Worm (Caenorhabditis elegans) whole organism, L1 larva: Measurements from ENCODE around the gene wrt-9.

Source experiments
- C16A3.4 ChIP-seq: fragments of 150-350 bp; optimal IDR thresholded peaks from 2 replicates; lab custom pipeline; 2014; ENCODE audit warnings: missing biosample characterization, missing genetic modification characterization
- C34B4.2 ChIP-seq: sonication (generic microtip); optimal IDR thresholded peaks from 2 replicates; lab custom pipeline; 2017; ENCODE audit warnings: mild to moderate bottlenecking, missing genetic modification characterization, missing compliant biosample characterization
- aha-1 ChIP-seq: fragments of 150-350 bp; optimal IDR thresholded peaks from 2 replicates; lab custom pipeline; 2014; ENCODE audit warnings: missing biosample characterization, missing genetic modification characterization
- aly-2 ChIP-seq: fragments of 150-350 bp; optimal IDR thresholded peaks from 2 replicates; lab custom pipeline; 2014; ENCODE audit warnings: missing biosample characterization, missing genetic modification characterization
- ama-1 ChIP-seq: fragments of 150-350 bp; optimal IDR thresholded peaks from 2 replicates; lab custom pipeline; 2014
- blmp-1 ChIP-seq: fragments of 150-350 bp; optimal IDR thresholded peaks from 2 replicates; lab custom pipeline; 2014; ENCODE audit warnings: missing biosample characterization, missing genetic modification characterization
- ceh-82 ChIP-seq, 3 experiments: fragments of 150-350 bp in 1 of 3; sonication (generic microtip) in 2 of 3; optimal IDR thresholded peaks; 2 replicates each; lab custom pipeline; 2014 to 2017; ENCODE audit warnings: missing biosample characterization in 3 of 3, missing genetic modification characterization in 3 of 3
- ceh-90 ChIP-seq: sonication (generic microtip); optimal IDR thresholded peaks from 2 replicates; lab custom pipeline; 2016; ENCODE audit warnings: missing genetic modification characterization, missing compliant biosample characterization
- ces-1 ChIP-seq: fragments of 150-350 bp; optimal IDR thresholded peaks from 2 replicates; lab custom pipeline; 2014; ENCODE audit warnings: missing biosample characterization, missing genetic modification reagents, missing genetic modification characterization
- dpl-1 ChIP-seq, 3 experiments: fragments of 150-350 bp in 2 of 3; sonication (generic microtip) in 1 of 3; optimal IDR thresholded peaks; 2 replicates each; lab custom pipeline; 2014 to 2017; ENCODE audit warnings: missing biosample characterization in 3 of 3, missing genetic modification characterization in 3 of 3, missing genetic modification reagents in 3 of 3
- egl-27 ChIP-seq, 2 experiments: fragments of 150-350 bp in 1 of 2; sonication (generic microtip); optimal IDR thresholded peaks; 3 replicates each; lab custom pipeline; 2017 to 2018; ENCODE audit warnings: missing biosample characterization in 2 of 2, missing genetic modification characterization in 2 of 2, missing genetic modification reagents in 2 of 2
- elt-3 ChIP-seq, 6 experiments: fragments of 150-350 bp in 1 of 6; sonication (generic microtip); optimal IDR thresholded peaks; 2 replicates each; lab custom pipeline; 2017 to 2018; ENCODE audit warnings: missing biosample characterization in 6 of 6, missing genetic modification characterization in 6 of 6, inconsistent platforms in 1 of 6
- fkh-10 ChIP-seq: sonication (generic microtip); optimal IDR thresholded peaks from 2 replicates; lab custom pipeline; 2017; ENCODE audit warnings: missing biosample characterization, missing genetic modification reagents, missing genetic modification characterization
- fkh-4 ChIP-seq: sonication (generic microtip); optimal IDR thresholded peaks from 2 replicates; lab custom pipeline; 2016; ENCODE audit warnings: missing compliant biosample characterization, missing genetic modification characterization, borderline replicate concordance
- fos-1 ChIP-seq: fragments of 150-350 bp; optimal IDR thresholded peaks from 2 replicates; lab custom pipeline; 2014; ENCODE audit warnings: missing biosample characterization, missing genetic modification characterization
- lin-15B ChIP-seq: fragments of 150-350 bp; sonication (generic microtip); optimal IDR thresholded peaks from 3 replicates; lab custom pipeline; 2014; ENCODE audit warnings: missing biosample characterization, missing genetic modification characterization
- mab-9 ChIP-seq: fragments of 200-800 bp; sonication (Bioruptor generic); IDR thresholded peaks from 2 replicates; pipeline ENCODE4 v1.3.6; 2022; ENCODE audit warnings: missing genetic modification reagents, missing genetic modification characterization, missing compliant biosample characterization
- mef-2 ChIP-seq: fragments of 150-350 bp; optimal IDR thresholded peaks from 2 replicates; lab custom pipeline; 2014; ENCODE audit warnings: missing biosample characterization, missing genetic modification characterization
- nhr-12 ChIP-seq: sonication (generic microtip); optimal IDR thresholded peaks from 2 replicates; lab custom pipeline; 2017; ENCODE audit warnings: missing biosample characterization, missing genetic modification characterization
- nhr-237 ChIP-seq: fragments of 150-350 bp; optimal IDR thresholded peaks from 2 replicates; lab custom pipeline; 2014; ENCODE audit warnings: missing biosample characterization, missing genetic modification characterization
- nhr-28 ChIP-seq: fragments of 150-350 bp; optimal IDR thresholded peaks from 2 replicates; lab custom pipeline; 2014; ENCODE audit warnings: missing biosample characterization, missing genetic modification characterization
- nhr-47 ChIP-seq: sonication (generic microtip); optimal IDR thresholded peaks from 2 replicates; lab custom pipeline; 2016; ENCODE audit warnings: mild to moderate bottlenecking, missing genetic modification characterization, moderate library complexity, missing compliant biosample characterization
- nhr-71 ChIP-seq: sonication (generic microtip); optimal IDR thresholded peaks from 2 replicates; lab custom pipeline; 2016; ENCODE audit warnings: mild to moderate bottlenecking, missing genetic modification characterization, moderate library complexity, missing compliant biosample characterization
- nhr-76 ChIP-seq: sonication (generic microtip); optimal IDR thresholded peaks from 2 replicates; lab custom pipeline; 2017; ENCODE audit warnings: missing biosample characterization, missing genetic modification characterization
- nhr-84 ChIP-seq: sonication (generic microtip); optimal IDR thresholded peaks from 2 replicates; lab custom pipeline; 2017; ENCODE audit warnings: missing biosample characterization, missing genetic modification characterization
- pax-3 ChIP-seq: fragments of 200-800 bp; sonication (Bioruptor generic); optimal IDR thresholded peaks from 2 replicates; lab custom pipeline; 2018; ENCODE audit warnings: mild to moderate bottlenecking, missing genetic modification characterization, moderate library complexity, missing compliant biosample characterization
- pqm-1 ChIP-seq: sonication (generic microtip); optimal IDR thresholded peaks from 3 replicates; lab custom pipeline; 2017; ENCODE audit warnings: missing biosample characterization, missing genetic modification characterization
- rnt-1 ChIP-seq: sonication (generic microtip); optimal IDR thresholded peaks from 2 replicates; lab custom pipeline; 2016; ENCODE audit warnings: mild to moderate bottlenecking, missing genetic modification characterization, moderate library complexity, missing compliant biosample characterization
- skn-1 ChIP-seq: fragments of 150-350 bp; optimal IDR thresholded peaks from 2 replicates; lab custom pipeline; 2014; ENCODE audit warnings: missing biosample characterization, missing genetic modification characterization
- snpc-4 ChIP-seq: fragments of 150-350 bp; optimal IDR thresholded peaks from 2 replicates; lab custom pipeline; 2014; ENCODE audit warnings: missing biosample characterization, missing genetic modification characterization
- snu-23 ChIP-seq: sonication (generic microtip); optimal IDR thresholded peaks from 2 replicates; lab custom pipeline; 2016; ENCODE audit warnings: missing genetic modification characterization, missing compliant biosample characterization
- sup-37 ChIP-seq: fragments of 200-800 bp; sonication (Bioruptor generic); optimal IDR thresholded peaks from 2 replicates; lab custom pipeline; 2018; ENCODE audit warnings: mild to moderate bottlenecking, missing genetic modification characterization, missing compliant biosample characterization
- vab-15 ChIP-seq: sonication (generic microtip); optimal IDR thresholded peaks from 2 replicates; lab custom pipeline; 2017; ENCODE audit warnings: missing genotype, mild to moderate bottlenecking, missing genetic modification characterization, missing compliant biosample characterization
- xbp-1 ChIP-seq: sonication (generic microtip); optimal IDR thresholded peaks from 2 replicates; lab custom pipeline; 2016; ENCODE audit warnings: missing genetic modification characterization, missing compliant biosample characterization
- zag-1 ChIP-seq: fragments of 150-350 bp; optimal IDR thresholded peaks from 2 replicates; lab custom pipeline; 2014; ENCODE audit warnings: missing biosample characterization, missing genetic modification characterization
- zip-4 ChIP-seq: fragments of 200-800 bp; sonication (Bioruptor generic); optimal IDR thresholded peaks from 2 replicates; lab custom pipeline; 2018; ENCODE audit warnings: mild to moderate bottlenecking, missing genetic modification characterization, moderate library complexity, missing compliant biosample characterization

Gene wrt-9

ce11 chrX:1613860-1614259 lies 37.4 kb downstream of the wrt-9 start:
- TF ChIP-seq aly-2: no peak
- TF ChIP-seq C34B4.2 (tag; lab: Kevin White, UChicago): no peak
- no peak for TF ChIP-seq C16A3.4 (tag; lab: Kevin White, UChicago)
- no peak for TF ChIP-seq skn-1 (tag; lab: Kevin White, UChicago)
- no peak for TF ChIP-seq ceh-90 (tag; lab: Kevin White, UChicago)
- TF ChIP-seq snu-23 (GFP tag; lab: Kevin White, UChicago): no peak
- no peak for TF ChIP-seq sup-37
- TF ChIP-seq nhr-47 (tag; lab: Kevin White, UChicago): no peak
- no peak for TF ChIP-seq aha-1
- TF ChIP-seq ces-1 (GFP tag; lab: Kevin White, UChicago): no peak
- TF ChIP-seq vab-15 (tag; lab: Kevin White, UChicago): no peak
- TF ChIP-seq mab-9 (GFP tag; lab: Robert Waterston, UW): no peak
- TF ChIP-seq nhr-237 (tag; lab: Kevin White, UChicago): no peak
- no peak for TF ChIP-seq fkh-4 (tag; lab: Kevin White, UChicago)

- TF ChIP-seq ama-1 (no peak), nhr-237 (tag; lab: Kevin White, UChicago) (no peak), nhr-76 (no peak), snpc-4 (tag; lab: Kevin White, UChicago) (peak; percentile 7), elt-3 (tag; optimal IDR thresholded peaks at IDR 0.05; lab: Kevin White, UChicago) (peak in 1 of 6 experiments; percentile 34), nhr-47 (tag; lab: Kevin White, UChicago) (no peak), pqm-1 (tag; lab: Kevin White, UChicago) (no peak), nhr-12 (tag; lab: Kevin White, UChicago) (no peak), lin-15B (no peak), nhr-84 (no peak), fkh-4 (tag; lab: Kevin White, UChicago) (no peak), blmp-1 (tag; lab: Kevin White, UChicago) (peak; percentile 24), nhr-28 (no peak), snu-23 (GFP tag; lab: Kevin White, UChicago) (peak; percentile 16), fos-1 (tag; lab: Kevin White, UChicago) (no peak), rnt-1 (tag; lab: Kevin White, UChicago) (peak; percentile 31), zip-4 (GFP tag; lab: Kevin White, UChicago) (no peak), pax-3 (no peak), xbp-1 (tag; lab: Kevin White, UChicago) (no peak), nhr-71 (tag; lab: Kevin White, UChicago) (peak; percentile 62), mef-2 (no peak)
Observed at ce11 chrX:1620678-1621449, 44.4 kb downstream of the wrt-9 start, which contains the start of gene H11E01.2. TSS of gene H11E01.2 (plus strand) at chrX:1621057.

- TF ChIP-seq elt-3 (tag; optimal IDR thresholded peaks at IDR 0.05; lab: Kevin White, UChicago): no peak
- no peak for TF ChIP-seq fkh-4 (tag; lab: Kevin White, UChicago)
- TF ChIP-seq nhr-71 (tag; lab: Kevin White, UChicago): no peak
- TF ChIP-seq snpc-4 (tag; lab: Kevin White, UChicago): no peak
- TF ChIP-seq sup-37: no peak
- no peak for TF ChIP-seq fkh-10 (GFP tag; lab: Kevin White, UChicago)
- TF ChIP-seq dpl-1 (GFP tag; optimal IDR thresholded peaks at IDR 0.05; lab: Kevin White, UChicago): no peak
- TF ChIP-seq zag-1 (tag; lab: Kevin White, UChicago): no peak
- no peak for TF ChIP-seq fos-1 (tag; lab: Kevin White, UChicago)
- TF ChIP-seq ama-1: no peak
- TF ChIP-seq ceh-82 (tag; optimal IDR thresholded peaks at IDR 0.05; lab: Kevin White, UChicago): no peak
- no peak for TF ChIP-seq egl-27 (tag; optimal IDR thresholded peaks at IDR 0.05; lab: Kevin White, UChicago)
- no peak for TF ChIP-seq blmp-1 (tag; lab: Kevin White, UChicago)
- TF ChIP-seq, all 84 proteins: peak for 0
Observed at ce11 chrX:1623048-1623447, 46.6 kb downstream of the wrt-9 start.
